Fruit fly (Drosophila melanogaster): ENCODE results near the gene CG33229.

Gene CG33229

dm6 chr3L:224004-224951, 626 bp downstream of the CG33229 start (continued):
- TF ChIP-seq CG8765 (GFP tag; IDR thresholded peaks at IDR 0.05): no peak
- TF ChIP-seq corto (GFP tag; optimal IDR thresholded peaks at IDR 0.05): no peak
- no peak for TF ChIP-seq dysf (GFP tag; IDR thresholded peaks at IDR 0.05)
- no peak; the same call in 1 of the 2 replicates for TF ChIP-seq CG13287 (GFP tag; IDR thresholded peaks at IDR 0.05; ENCODE audit: partially characterized antibody)
- peak in 1 of 2 experiments; percentile 46 for TF ChIP-seq crp (GFP tag; optimal IDR thresholded peaks at IDR 0.05)
- no peak for TF ChIP-seq CG8388 (GFP tag; optimal IDR thresholded peaks at IDR 0.05)
- TF ChIP-seq C15 (GFP tag; IDR thresholded peaks at IDR 0.05): peak; percentile 9; the same call in 1 of the 3 replicates
- no peak for TF ChIP-seq CG2116 (GFP tag; optimal IDR thresholded peaks at IDR 0.05)
- no peak for TF ChIP-seq CG9215 (GFP tag; IDR thresholded peaks at IDR 0.05)
- peak; percentile 58 for TF ChIP-seq CG10431 (GFP tag; optimal IDR thresholded peaks at IDR 0.05)
- 0 out of 2 replicates have a peak, but pooled peaks have one; percentile 21 for TF ChIP-seq CG6272 (GFP tag; IDR thresholded peaks at IDR 0.05)
- TF ChIP-seq CG8290 (GFP tag; optimal IDR thresholded peaks at IDR 0.05): no peak
- peak in 1 of 2 experiments; percentile 83 for TF ChIP-seq CG8290 (tag; optimal IDR thresholded peaks at IDR 0.05)
- no peak for TF ChIP-seq CG16863 (GFP tag; optimal IDR thresholded peaks at IDR 0.05)
- TF ChIP-seq Atf3 (GFP tag; optimal IDR thresholded peaks at IDR 0.05): peak; percentile 1
- no peak for TF ChIP-seq CG2875 (GFP tag; optimal IDR thresholded peaks at IDR 0.05)
- TF ChIP-seq gce (GFP tag; IDR thresholded peaks at IDR 0.05): peak; percentile 27; the same call in 1 of the 3 replicates
- TF ChIP-seq sc (optimal IDR thresholded peaks at IDR 0.05): no peak
- no peak for TF ChIP-seq sc (GFP tag; optimal IDR thresholded peaks at IDR 0.05)
- peak; percentile 21 for TF ChIP-seq CG13894 (tag; optimal IDR thresholded peaks at IDR 0.05)
- no peak for TF ChIP-seq CG1233 (GFP tag; optimal IDR thresholded peaks at IDR 0.05)
- TF ChIP-seq CG11093 (GFP tag; IDR thresholded peaks at IDR 0.05): no peak
- TF ChIP-seq CG6791 (GFP tag; IDR thresholded peaks at IDR 0.05; ENCODE audit: partially characterized antibody): peak; percentile 54; the same call in 2 of the 3 replicates
- TF ChIP-seq CG16779 (GFP tag; IDR thresholded peaks at IDR 0.05): peak; percentile 46; the same call in 1 of the 2 replicates
- peak; percentile 57; the same call in 2 of the 3 replicates for TF ChIP-seq zfh1 (GFP tag; IDR thresholded peaks at IDR 0.05)
- TF ChIP-seq nmo (GFP tag; optimal IDR thresholded peaks at IDR 0.05): peak; percentile 14
- no peak for TF ChIP-seq zfh2 (GFP tag; optimal IDR thresholded peaks at IDR 0.05)
- peak; percentile 80 for TF ChIP-seq CG4360 (GFP tag; IDR thresholded peaks at IDR 0.05)
- TF ChIP-seq CG5953 (GFP tag; IDR thresholded peaks at IDR 0.05): peak; percentile 55; the same call in 1 of the 2 replicates
- TF ChIP-seq CG9727 (GFP tag; optimal IDR thresholded peaks at IDR 0.05): peak; percentile 56
- 0 out of 4 replicates have a peak, but pooled peaks have one; percentile 13 for TF ChIP-seq Gug (GFP tag; IDR thresholded peaks at IDR 0.05)
- peak; percentile 3 for TF ChIP-seq CG12071 (GFP tag; optimal IDR thresholded peaks at IDR 0.05)
- TF ChIP-seq CG3838 (GFP tag; optimal IDR thresholded peaks at IDR 0.05): peak; percentile 47
- peak; percentile 5; the same call in 1 of the 2 replicates for TF ChIP-seq CG11085 (GFP tag; IDR thresholded peaks at IDR 0.05)
- TF ChIP-seq unpg (GFP tag; optimal IDR thresholded peaks at IDR 0.05): peak; percentile 32
- TF ChIP-seq slbo (GFP tag; IDR thresholded peaks at IDR 0.05): peak; percentile 23; the same call in 1 of the 2 replicates
- TF ChIP-seq yki (optimal IDR thresholded peaks at IDR 0.05): no peak
- TF ChIP-seq wor (GFP tag; IDR thresholded peaks at IDR 0.05): no peak
- no peak for TF ChIP-seq CTCF (GFP tag; optimal IDR thresholded peaks at IDR 0.05)
- peak; percentile 6; the same call in 1 of the 3 replicates for TF ChIP-seq CG11695 (GFP tag; IDR thresholded peaks at IDR 0.05)
- TF ChIP-seq CG14014 (GFP tag; IDR thresholded peaks at IDR 0.05): peak; percentile 32; the same call in 1 of the 2 replicates
- peak; percentile 84 for TF ChIP-seq kni (GFP tag; optimal IDR thresholded peaks at IDR 0.05)
- peak; percentile 33 for TF ChIP-seq pfk (GFP tag; optimal IDR thresholded peaks at IDR 0.05)
- peak; percentile 9; the same call in 2 of the 3 replicates for TF ChIP-seq ken (GFP tag; IDR thresholded peaks at IDR 0.05)
- TF ChIP-seq CG14965 (GFP tag; optimal IDR thresholded peaks at IDR 0.05; ENCODE audit: borderline replicate concordance): no peak
- peak in 1 of 3 experiments; percentile 10 for TF ChIP-seq Stat92E (GFP tag; optimal IDR thresholded peaks at IDR 0.05)
- peak in 1 of 2 experiments; percentile 81 for TF ChIP-seq Eip74EF (GFP tag; optimal IDR thresholded peaks at IDR 0.05)
- 0 out of 2 replicates have a peak, but pooled peaks have one; percentile 29 for TF ChIP-seq nerfin-2 (GFP tag; IDR thresholded peaks at IDR 0.05; ENCODE audit: partially characterized antibody)

Measured in whole organism, embryonic.